Worm (Caenorhabditis elegans) whole organism, early embryonic: ENCODE results near the gene C07E3.10.

Experiments used
- B0310.2 ChIP-seq: sonication (generic microtip); optimal IDR thresholded peaks from 2 replicates; lab custom pipeline; 2016; ENCODE audit warnings: mild to moderate bottlenecking, missing genetic modification characterization, missing compliant biosample characterization
- F13C5.2 ChIP-seq: sonication (generic microtip); optimal IDR thresholded peaks from 2 replicates; lab custom pipeline; 2017; ENCODE audit warnings: mild to moderate bottlenecking, missing genetic modification characterization, inconsistent platforms, missing compliant biosample characterization
- aly-1 ChIP-seq: sonication (generic microtip); optimal IDR thresholded peaks from 2 replicates; lab custom pipeline; 2016; ENCODE audit warnings: missing genetic modification characterization, missing compliant biosample characterization
- ama-1 ChIP-seq: fragments of 150-350 bp; optimal IDR thresholded peaks from 2 replicates; lab custom pipeline; 2014
- ceh-13 ChIP-seq: fragments of 200-800 bp; sonication (Bioruptor generic); optimal IDR thresholded peaks from 2 replicates; lab custom pipeline; 2018; ENCODE audit warnings: mild to moderate bottlenecking, missing genetic modification characterization, missing compliant biosample characterization
- ceh-36 ChIP-seq: sonication (generic microtip); optimal IDR thresholded peaks from 2 replicates; lab custom pipeline; 2016; ENCODE audit warnings: missing genetic modification characterization, inconsistent platforms, missing compliant biosample characterization
- ets-7 ChIP-seq: sonication (generic microtip); optimal IDR thresholded peaks from 2 replicates; lab custom pipeline; 2016; ENCODE audit warnings: missing genotype, missing genetic modification characterization, missing compliant biosample characterization
- flt-1 ChIP-seq: fragments of 200-800 bp; sonication (Bioruptor generic); IDR thresholded peaks from 2 replicates; pipeline ENCODE4 v1.3.6; 2022; ENCODE audit warnings: missing genetic modification characterization, missing compliant biosample characterization
- hmg-4 ChIP-seq: fragments of 200-800 bp; sonication (Bioruptor generic); optimal IDR thresholded peaks from 2 replicates; lab custom pipeline; 2018; ENCODE audit warnings: mild to moderate bottlenecking, missing genetic modification characterization, missing compliant biosample characterization
- hnd-1 ChIP-seq: sonication (generic microtip); optimal IDR thresholded peaks from 2 replicates; lab custom pipeline; 2016; ENCODE audit warnings: missing genetic modification characterization, missing compliant biosample characterization
- pes-1 ChIP-seq: fragments of 200-800 bp; sonication (Bioruptor generic); IDR thresholded peaks from 2 replicates; pipeline ENCODE4 v1.3.6; 2022; ENCODE audit warnings: missing genetic modification reagents, missing genetic modification characterization, missing compliant biosample characterization
- scrt-1 ChIP-seq: fragments of 200-800 bp; sonication (Bioruptor generic); IDR thresholded peaks from 2 replicates; pipeline ENCODE4 v1.3.6; 2022; ENCODE audit warnings: missing genetic modification characterization, missing compliant biosample characterization
- tra-4 ChIP-seq: sonication (generic microtip); optimal IDR thresholded peaks from 2 replicates; lab custom pipeline; 2017; ENCODE audit warnings: missing genetic modification characterization, missing compliant biosample characterization

DNA sequence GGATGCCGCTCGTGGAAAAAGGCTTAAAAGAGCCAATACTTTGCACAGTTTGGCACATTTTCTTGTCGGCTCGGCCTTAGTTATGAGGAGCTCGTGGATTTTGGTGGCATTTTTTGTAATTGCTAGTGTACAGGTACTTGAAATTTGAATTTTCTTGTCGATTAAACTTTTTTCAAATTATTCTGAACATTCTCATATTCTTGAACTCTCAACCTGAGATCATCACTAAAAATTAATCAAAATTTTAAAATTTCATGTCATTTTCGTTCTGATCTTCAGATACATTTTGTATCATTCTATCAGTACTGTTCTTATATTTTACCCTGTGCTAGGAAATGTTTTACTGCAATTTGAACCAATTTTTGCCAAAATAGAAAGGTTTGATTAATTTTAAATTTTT is 24.8 kb upstream of the C07E3.10 start, which contains the start of gene idpp-4:
- no peak for TF ChIP-seq hmg-4 (GFP tag; lab: Kevin White, UChicago)
- no peak for TF ChIP-seq flt-1 (GFP tag; lab: Robert Waterston, UW)
- TF ChIP-seq hnd-1 (tag; lab: Kevin White, UChicago): no peak
- TF ChIP-seq ama-1: no peak
- TF ChIP-seq F13C5.2: no peak
- TF ChIP-seq ceh-36 (tag; lab: Kevin White, UChicago): no peak
- TF ChIP-seq aly-1: no peak
- TF ChIP-seq ceh-13 (GFP tag; lab: Kevin White, UChicago): no peak
- TF ChIP-seq pes-1 (GFP tag; lab: Robert Waterston, UW): no peak
- TF ChIP-seq tra-4: no peak
- no peak for TF ChIP-seq scrt-1 (GFP tag; lab: Robert Waterston, UW)
- no peak for TF ChIP-seq ets-7 (tag; lab: Kevin White, UChicago)
- TF ChIP-seq B0310.2 (tag; lab: Kevin White, UChicago): no peak
